Worm (Caenorhabditis elegans) whole organism, L2 larva: ENCODE data around the gene fbxa-56.
A peak's percentile ranks its signal among the peaks of the same experiment; 100 is the strongest.

ENCODE experiments used
- C34F6.9 ChIP-seq: fragments of 150-350 bp; optimal IDR thresholded peaks from 2 replicates; lab custom pipeline; 2014; ENCODE audit warnings: missing biosample characterization, missing genetic modification characterization
- F13H6.1 ChIP-seq: sonication (generic microtip); optimal IDR thresholded peaks from 2 replicates; lab custom pipeline; 2016; ENCODE audit warnings: missing genetic modification characterization, missing compliant biosample characterization
- R02D3.7 ChIP-seq: fragments of 150-350 bp; optimal IDR thresholded peaks from 2 replicates; lab custom pipeline; 2014; ENCODE audit warnings: missing biosample characterization, missing genetic modification characterization
- Y55F3AM.14 ChIP-seq: fragments of 200-800 bp; sonication (Bioruptor generic); optimal IDR thresholded peaks from 2 replicates; lab custom pipeline; 2018; ENCODE audit warnings: mild to moderate bottlenecking, missing genetic modification characterization, missing compliant biosample characterization
- ZK546.5 ChIP-seq: sonication (generic microtip); optimal IDR thresholded peaks from 2 replicates; lab custom pipeline; 2017; ENCODE audit warnings: missing biosample characterization, missing genetic modification characterization
- alr-1 ChIP-seq: fragments of 150-350 bp; optimal IDR thresholded peaks from 2 replicates; lab custom pipeline; 2014; ENCODE audit warnings: missing biosample characterization, missing genetic modification characterization
- aly-2 ChIP-seq: fragments of 150-350 bp; optimal IDR thresholded peaks from 2 replicates; lab custom pipeline; 2014; ENCODE audit warnings: missing biosample characterization, missing genetic modification characterization
- blmp-1 ChIP-seq: sonication (generic microtip); optimal IDR thresholded peaks from 2 replicates; lab custom pipeline; 2017; ENCODE audit warnings: missing genetic modification characterization, mild to moderate bottlenecking, missing compliant biosample characterization, antibody characterized with exemption, moderate library complexity; ENCODE audit not compliant: insufficient read depth
- ceh-16 ChIP-seq: fragments of 150-350 bp; optimal IDR thresholded peaks from 2 replicates; lab custom pipeline; 2014; ENCODE audit warnings: missing biosample characterization, missing genetic modification characterization
- crh-2 ChIP-seq: sonication (generic microtip); optimal IDR thresholded peaks from 2 replicates; lab custom pipeline; 2017; ENCODE audit warnings: missing biosample characterization, missing genetic modification characterization
- egl-27 ChIP-seq: sonication (generic microtip); optimal IDR thresholded peaks from 3 replicates; lab custom pipeline; 2017; ENCODE audit warnings: missing biosample characterization, missing genetic modification reagents, missing genetic modification characterization
- elt-3 ChIP-seq: sonication (generic microtip); optimal IDR thresholded peaks from 2 replicates; lab custom pipeline; 2017; ENCODE audit warnings: missing biosample characterization, missing genetic modification characterization
- fos-1 ChIP-seq: fragments of 150-350 bp; optimal IDR thresholded peaks from 2 replicates; lab custom pipeline; 2014; ENCODE audit warnings: missing biosample characterization, missing genetic modification characterization
- gmeb-1 ChIP-seq: fragments of 150-350 bp; optimal IDR thresholded peaks from 2 replicates; lab custom pipeline; 2014; ENCODE audit warnings: missing biosample characterization, missing genetic modification characterization
- lin-11 ChIP-seq: fragments of 150-350 bp; sonication (generic microtip); optimal IDR thresholded peaks from 2 replicates; lab custom pipeline; 2014; ENCODE audit warnings: missing biosample characterization, missing genetic modification characterization, inconsistent platforms, mixed read lengths
- lin-13 ChIP-seq: fragments of 150-350 bp; optimal IDR thresholded peaks from 2 replicates; lab custom pipeline; 2014; ENCODE audit warnings: missing biosample characterization, missing genetic modification reagents, missing genetic modification characterization
- mab-5 ChIP-seq: fragments of 150-350 bp; optimal IDR thresholded peaks from 2 replicates; lab custom pipeline; 2014; ENCODE audit warnings: missing biosample characterization, missing genetic modification characterization
- mbf-1 ChIP-seq: sonication (generic microtip); optimal IDR thresholded peaks from 2 replicates; lab custom pipeline; 2017; ENCODE audit warnings: missing biosample characterization, missing genetic modification characterization
- mdl-1 ChIP-seq, 2 experiments: fragments of 150-350 bp in 1 of 2; sonication (generic microtip) in 1 of 2; optimal IDR thresholded peaks; 2 replicates each; lab custom pipeline; 2017; ENCODE audit warnings: missing biosample characterization in 2 of 2, missing genetic modification characterization in 2 of 2
- nhr-10 ChIP-seq: sonication (generic microtip); optimal IDR thresholded peaks from 2 replicates; lab custom pipeline; 2017; ENCODE audit warnings: missing biosample characterization, missing genetic modification characterization
- nhr-11 ChIP-seq: fragments of 150-350 bp; optimal IDR thresholded peaks from 2 replicates; lab custom pipeline; 2014; ENCODE audit warnings: missing biosample characterization, missing genetic modification characterization
- nhr-21 ChIP-seq: fragments of 150-350 bp; optimal IDR thresholded peaks from 2 replicates; lab custom pipeline; 2014; ENCODE audit warnings: missing biosample characterization, missing genetic modification characterization
- nhr-25 ChIP-seq: fragments of 150-350 bp; sonication (generic microtip); optimal IDR thresholded peaks from 3 replicates; lab custom pipeline; 2014; ENCODE audit warnings: missing biosample characterization, missing genetic modification characterization
- nhr-6 ChIP-seq: fragments of 150-350 bp; optimal IDR thresholded peaks from 2 replicates; lab custom pipeline; 2014; ENCODE audit warnings: missing biosample characterization, missing genetic modification characterization
- sem-4 ChIP-seq: fragments of 150-350 bp; optimal IDR thresholded peaks from 2 replicates; lab custom pipeline; 2014; ENCODE audit warnings: missing biosample characterization, missing genetic modification reagents, missing genetic modification characterization
- skn-1 ChIP-seq: sonication (generic microtip); optimal IDR thresholded peaks from 2 replicates; lab custom pipeline; 2017; ENCODE audit warnings: missing biosample characterization, missing genetic modification characterization
- sma-3 ChIP-seq: sonication (generic microtip); optimal IDR thresholded peaks from 2 replicates; lab custom pipeline; 2016; ENCODE audit warnings: missing genetic modification reagents, missing genetic modification characterization, missing compliant biosample characterization
- sma-9 ChIP-seq, 2 experiments: fragments of 150-350 bp in 1 of 2; sonication (generic microtip) in 1 of 2; optimal IDR thresholded peaks; 2 replicates each; lab custom pipeline; 2014 to 2016; ENCODE audit warnings: missing genetic modification characterization in 2 of 2, mild to moderate bottlenecking in 1 of 2, missing biosample characterization in 1 of 2, missing compliant biosample characterization in 1 of 2, missing genetic modification reagents in 1 of 2, moderate library complexity in 1 of 2
- snpc-4 ChIP-seq: fragments of 150-350 bp; optimal IDR thresholded peaks from 2 replicates; lab custom pipeline; 2014; ENCODE audit warnings: missing biosample characterization, missing genetic modification characterization
- unc-55 ChIP-seq: fragments of 150-350 bp; sonication (generic microtip); optimal IDR thresholded peaks from 3 replicates; lab custom pipeline; 2014; ENCODE audit warnings: missing biosample characterization, missing genetic modification reagents, missing genetic modification characterization
- unc-62 ChIP-seq: fragments of 150-350 bp; optimal IDR thresholded peaks from 2 replicates; lab custom pipeline; 2014; ENCODE audit warnings: missing biosample characterization, missing genetic modification reagents, missing genetic modification characterization
- ztf-1 ChIP-seq: fragments of 200-800 bp; sonication (Bioruptor generic); conservative IDR thresholded peaks from 2 replicates; pipeline ENCODE4 v1.3.6; 2022; ENCODE audit warnings: missing genetic modification characterization, missing compliant biosample characterization
- ztf-11 ChIP-seq: sonication (generic microtip); optimal IDR thresholded peaks from 2 replicates; lab custom pipeline; 2017; ENCODE audit warnings: missing biosample characterization, missing genetic modification characterization
- ztf-4 ChIP-seq: fragments of 150-350 bp; optimal IDR thresholded peaks from 2 replicates; lab custom pipeline; 2014; ENCODE audit warnings: missing biosample characterization, missing genetic modification characterization

Gene fbxa-56

ce11 chrIII:970928-971327, 33.1 kb upstream of the fbxa-56 start:
- TF ChIP-seq unc-62 (GFP tag; lab: Kevin White, UChicago): no peak
- TF ChIP-seq ztf-4 (tag; lab: Kevin White, UChicago): no peak
- TF ChIP-seq egl-27 (tag; lab: Kevin White, UChicago): no peak
- no peak for TF ChIP-seq lin-13
- TF ChIP-seq sma-3 (GFP tag; lab: Kevin White, UChicago): no peak
- TF ChIP-seq Y55F3AM.14: no peak
- TF ChIP-seq aly-2: no peak
- no peak for TF ChIP-seq nhr-10
- TF ChIP-seq ztf-1: no peak
- TF ChIP-seq ceh-16 (tag; lab: Kevin White, UChicago): no peak
- TF ChIP-seq mab-5: no peak
- TF ChIP-seq mdl-1 (tag; optimal IDR thresholded peaks at IDR 0.05; lab: Kevin White, UChicago): no peak

- no peak for TF ChIP-seq sma-9 (GFP tag; optimal IDR thresholded peaks at IDR 0.05; lab: Kevin White, UChicago)
- TF ChIP-seq sma-9 (tag; optimal IDR thresholded peaks at IDR 0.05; lab: Kevin White, UChicago): no peak
Observed at ce11 chrIII:966259-966658, 28.4 kb upstream of the fbxa-56 start.

DNA sequence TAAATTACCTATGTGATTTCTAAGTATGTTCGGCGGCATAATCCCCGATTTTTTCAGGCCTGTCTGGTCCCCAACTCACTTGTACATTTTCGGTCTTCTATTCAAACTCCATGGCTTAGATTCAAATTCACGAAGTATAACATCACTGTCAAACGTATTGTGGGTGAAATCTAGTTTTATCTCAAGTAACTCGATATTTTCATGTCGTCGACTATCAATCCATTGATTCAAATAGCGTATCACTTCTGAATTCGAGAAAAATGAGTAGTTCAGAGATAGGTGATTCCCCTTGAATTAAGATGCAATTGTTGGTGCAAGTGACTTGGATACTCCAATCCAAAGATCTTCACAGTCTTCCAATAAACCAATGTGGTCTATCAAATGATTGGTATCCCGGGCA, 26.8 kb upstream of the fbxa-56 start:
- TF ChIP-seq lin-11 (no peak), ztf-11 (no peak), gmeb-1 (tag; lab: Kevin White, UChicago) (no peak), Y55F3AM.14 (no peak), nhr-11 (tag; lab: Kevin White, UChicago) (no peak), elt-3 (tag; lab: Kevin White, UChicago) (no peak), sem-4 (tag; lab: Kevin White, UChicago) (no peak), unc-62 (GFP tag; lab: Kevin White, UChicago) (no peak), nhr-6 (tag; lab: Kevin White, UChicago) (no peak), egl-27 (tag; lab: Kevin White, UChicago) (no peak), unc-55 (GFP tag; lab: Kevin White, UChicago) (no peak), C34F6.9 (no peak), lin-13 (no peak), nhr-25 (tag; lab: Kevin White, UChicago) (no peak), ZK546.5 (tag; lab: Kevin White, UChicago) (no peak), nhr-10 (no peak), mab-5 (no peak)
- TF ChIP-seq, all 48 proteins: peak for 0

DNA sequence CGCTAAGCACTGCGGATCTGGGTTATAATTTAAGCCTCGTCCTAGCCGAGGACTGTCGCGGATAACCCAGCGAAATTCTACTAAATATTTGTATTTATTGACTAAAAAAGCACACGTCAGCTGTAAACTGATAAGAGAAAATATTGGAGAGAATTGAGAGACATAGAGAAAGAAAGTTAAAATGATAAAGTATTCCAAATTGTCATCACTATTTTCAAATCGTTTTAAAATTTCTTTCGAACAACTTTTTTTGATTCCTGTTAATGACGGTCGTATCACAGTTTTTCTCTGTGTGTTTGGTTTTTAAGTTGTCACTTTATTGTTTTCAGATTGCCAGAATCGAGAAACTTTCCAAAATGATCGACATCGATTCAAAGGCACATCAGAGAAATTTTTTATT, 24.1 kb upstream of the fbxa-56 start, which contains the start of gene fbxa-51:
Gene fbxa-51, plus strand, starts transcription at position 322 of the 400 bp plus-strand sequence.
- TF ChIP-seq fos-1 (tag; lab: Kevin White, UChicago): peak; percentile 35
- no peak for TF ChIP-seq mdl-1 (tag; optimal IDR thresholded peaks at IDR 0.05; lab: Kevin White, UChicago)

- TF ChIP-seq gmeb-1 (tag; lab: Kevin White, UChicago) (peak; percentile 9), fos-1 (tag; lab: Kevin White, UChicago) (peak; percentile 84), nhr-21 (no peak), ztf-1 (no peak)
Observed at ce11 chrIII:955981-956380, 18.1 kb upstream of the fbxa-56 start, which contains the start of gene fbxa-54. fbxa-54 (plus strand) TSS chrIII:956334.

DNA sequence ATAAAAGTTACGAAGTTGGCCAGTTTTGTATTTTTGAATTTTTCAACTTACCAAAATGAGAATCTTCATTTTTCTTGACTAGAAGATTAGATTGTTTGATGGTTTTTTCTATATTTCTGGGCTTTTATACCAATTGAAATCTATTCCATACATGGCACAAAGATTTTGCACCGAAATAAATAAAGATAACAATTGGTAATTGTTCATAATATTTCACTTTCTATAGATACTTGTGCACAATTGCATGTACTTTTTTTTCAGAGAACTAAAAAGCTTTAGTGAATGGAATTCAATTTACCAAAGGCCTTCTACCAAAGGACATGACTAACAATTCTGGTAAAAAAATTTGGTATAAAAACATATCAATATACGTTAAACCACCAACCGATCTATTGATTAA, 16.7 kb upstream of the fbxa-56 start, which contains the start of the genes T12B5.15 and T12B5.14:
Gene T12B5.15, minus strand, starts transcription at position 101 of the 400 bp plus-strand sequence.
Gene T12B5.14, plus strand, starts transcription at position 321 of the 400 bp plus-strand sequence.
- no peak for TF ChIP-seq ztf-1
- no peak for TF ChIP-seq ZK546.5 (tag; lab: Kevin White, UChicago)
- TF ChIP-seq skn-1 (tag; lab: Kevin White, UChicago): no peak
- TF ChIP-seq F13H6.1 (tag; lab: Kevin White, UChicago): no peak
- no peak for TF ChIP-seq nhr-11 (tag; lab: Kevin White, UChicago)
- no peak for TF ChIP-seq alr-1 (tag; lab: Kevin White, UChicago)
- no peak for TF ChIP-seq mbf-1 (tag; lab: Kevin White, UChicago)
- no peak for TF ChIP-seq sem-4 (tag; lab: Kevin White, UChicago)
- TF ChIP-seq fos-1 (tag; lab: Kevin White, UChicago): no peak
- no peak for TF ChIP-seq snpc-4 (tag; lab: Kevin White, UChicago)
- no peak for TF ChIP-seq lin-11
- TF ChIP-seq crh-2 (tag; lab: Kevin White, UChicago): no peak
- no peak for TF ChIP-seq blmp-1 (tag; lab: Kevin White, UChicago)
- TF ChIP-seq C34F6.9: no peak
- TF ChIP-seq R02D3.7 (tag; lab: Kevin White, UChicago): no peak
- TF ChIP-seq ztf-4 (tag; lab: Kevin White, UChicago): no peak
